Fruit fly (Drosophila melanogaster) whole organism, embryonic: ENCODE measurements around the gene CG42324.
A peak's percentile ranks its signal among the peaks of the same experiment; 100 is the strongest.

Experiments used
- Ada2b ChIP-seq: fragments of 200-800 bp; sonication (Bioruptor generic); IDR thresholded peaks from 2 replicates; pipeline ENCODE4 v1.3.6; 2022; ENCODE audit warnings: missing biosample characterization, missing genetic modification characterization
- Awh ChIP-seq: fragments of 200-800 bp; sonication (Bioruptor generic); IDR thresholded peaks from 2 replicates; pipeline ENCODE4, ENCODE4 v1.3.6; 2022; ENCODE audit warnings: missing biosample characterization, missing genetic modification characterization
- CG11247 ChIP-seq: fragments of 200-800 bp; sonication (Bioruptor generic); IDR thresholded peaks from 2 replicates; pipeline ENCODE4 v1.3.6; 2022; ENCODE audit warnings: missing biosample characterization, missing genetic modification characterization
- CG12659 ChIP-seq: fragments of 200-800 bp; sonication (Bioruptor generic); optimal IDR thresholded peaks from 3 replicates; lab custom pipeline; 2017; ENCODE audit warnings: mild to moderate bottlenecking, missing biosample characterization, missing genetic modification reagents, missing genetic modification characterization
- CG12769 ChIP-seq: fragments of 200-800 bp; sonication (Bioruptor generic); optimal IDR thresholded peaks from 2 replicates; lab custom pipeline; 2019; ENCODE audit warnings: missing biosample characterization, mild to moderate bottlenecking, missing genetic modification characterization, moderate library complexity
- CG1602 ChIP-seq: fragments of 200-800 bp; sonication (Bioruptor generic); optimal IDR thresholded peaks from 3 replicates; lab custom pipeline; 2016; ENCODE audit warnings: missing biosample characterization, missing genetic modification characterization
- CG2202 ChIP-seq: fragments of 200-800 bp; sonication (Bioruptor generic); optimal IDR thresholded peaks from 2 replicates; lab custom pipeline; 2018; ENCODE audit warnings: missing biosample characterization, mild to moderate bottlenecking, missing genetic modification characterization
- CG3065 ChIP-seq: fragments of 200-800 bp; sonication (Bioruptor generic); optimal IDR thresholded peaks from 2 replicates; lab custom pipeline; 2016; ENCODE audit warnings: missing biosample characterization, missing genetic modification characterization
- CG31224 ChIP-seq: fragments of 200-800 bp; sonication (Bioruptor generic); IDR thresholded peaks from 2 replicates; pipeline ENCODE4 v1.3.6; 2022; ENCODE audit warnings: missing biosample characterization, missing genetic modification characterization
- CG32532 ChIP-seq: fragments of 200-800 bp; sonication (Bioruptor generic); IDR thresholded peaks from 2 replicates; pipeline ENCODE4 v1.3.6; 2022; ENCODE audit warnings: missing biosample characterization, missing genetic modification characterization
- CG4404 ChIP-seq: fragments of 200-800 bp; sonication (Bioruptor generic); IDR thresholded peaks from 2 replicates; pipeline ENCODE4 v1.3.6; 2022; ENCODE audit warnings: missing biosample characterization, missing genetic modification characterization
- CG4424 ChIP-seq: fragments of 200-800 bp; sonication (Bioruptor generic); optimal IDR thresholded peaks from 3 replicates; lab custom pipeline; 2016; ENCODE audit warnings: missing biosample characterization, missing genetic modification characterization
- CG4730 ChIP-seq: fragments of 200-800 bp; sonication (Bioruptor generic); IDR thresholded peaks from 2 replicates; pipeline ENCODE4 v1.3.6; 2022; ENCODE audit warnings: missing biosample characterization, missing genetic modification characterization
- CTCF ChIP-seq: fragments of 200-800 bp; sonication (Bioruptor generic); optimal IDR thresholded peaks from 2 replicates; lab custom pipeline; 2017; ENCODE audit warnings: missing biosample characterization, mild to moderate bottlenecking, missing genetic modification characterization, moderate library complexity
- D ChIP-seq, 2 experiments: fragments of 200-800 bp in 1 of 2; fragments of >200 bp in 1 of 2; sonication (Bioruptor generic) in 1 of 2; optimal IDR thresholded peaks; 2 replicates in 1 of 2; 3 replicates in 1 of 2; lab custom pipeline; 2017; ENCODE audit warnings: mild to moderate bottlenecking in 1 of 2, missing biosample characterization in 1 of 2, missing genetic modification characterization in 1 of 2, missing genetic modification reagents in 1 of 2
- Dip2 ChIP-seq: fragments of 200-800 bp; sonication (Bioruptor generic); IDR thresholded peaks from 2 replicates; pipeline ENCODE4 v1.3.6; 2022; ENCODE audit warnings: missing biosample characterization, missing genetic modification characterization
- Dp ChIP-seq: fragments of 200-800 bp; sonication (Bioruptor generic); optimal IDR thresholded peaks from 2 replicates; lab custom pipeline; 2018; ENCODE audit warnings: missing biosample characterization, mild to moderate bottlenecking, missing genetic modification characterization, moderate library complexity
- E2f2 ChIP-seq: fragments of 200-800 bp; sonication (Bioruptor generic); IDR thresholded peaks from 2 replicates; pipeline ENCODE4 v1.3.6; 2022; ENCODE audit warnings: missing biosample characterization, missing genetic modification characterization
- Ets65A ChIP-seq: fragments of 200-800 bp; sonication (Bioruptor generic); peaks from one replicate; lab custom pipeline; 2016; ENCODE audit warnings: missing biosample characterization, missing genetic modification characterization
- Lim3 ChIP-seq: fragments of 200-800 bp; sonication (Bioruptor generic); IDR thresholded peaks from 2 replicates; pipeline ENCODE4 v1.3.6; 2022; ENCODE audit warnings: missing biosample characterization, missing genetic modification characterization
- Med ChIP-seq: fragments of 200-800 bp; sonication (Bioruptor generic); peaks from one replicate; lab custom pipeline; 2016; ENCODE audit warnings: missing biosample characterization, missing genetic modification characterization, mild to moderate bottlenecking, inconsistent platforms, moderate library complexity
- Ptx1 ChIP-seq: fragments of 200-800 bp; sonication (Bioruptor generic); IDR thresholded peaks from 2 replicates; pipeline ENCODE4 v1.3.6; 2022; ENCODE audit warnings: missing biosample characterization, missing genetic modification characterization
- Sry-β ChIP-seq: fragments of 200-800 bp; sonication (Bioruptor generic); optimal IDR thresholded peaks from 2 replicates; lab custom pipeline; 2018; ENCODE audit warnings: missing biosample characterization, mild to moderate bottlenecking, missing genetic modification characterization, moderate library complexity
- Trl ChIP-seq, 3 experiments: fragments of >200 bp in 2 of 3; fragments of 200-800 bp in 1 of 3; sonication (Bioruptor generic) in 1 of 3; optimal IDR thresholded peaks; 2 replicates in 1 of 3; 3 replicates in 2 of 3; lab custom pipeline; 2016 to 2017; ENCODE audit warnings: missing biosample characterization in 1 of 3, missing genetic modification characterization in 1 of 3
- al ChIP-seq: fragments of 200-800 bp; sonication (Bioruptor generic); IDR thresholded peaks from 2 replicates; pipeline ENCODE4 v1.3.6; 2022; ENCODE audit warnings: missing biosample characterization, missing genetic modification characterization
- bsh ChIP-seq, 2 experiments: fragments of 200-800 bp; sonication (Bioruptor generic); optimal IDR thresholded peaks; 2 replicates each; lab custom pipeline; 2017 to 2018; ENCODE audit warnings: mild to moderate bottlenecking in 2 of 2, missing biosample characterization in 2 of 2, missing genetic modification characterization in 2 of 2, moderate library complexity in 1 of 2
- cg ChIP-seq: fragments of 200-800 bp; sonication (Bioruptor generic); optimal IDR thresholded peaks from 3 replicates; lab custom pipeline; 2019; ENCODE audit warnings: missing biosample characterization, mild to moderate bottlenecking, missing genetic modification characterization, moderate library complexity
- chinmo ChIP-seq: fragments of 200-800 bp; sonication (Bioruptor generic); IDR thresholded peaks from 4 replicates; pipeline ENCODE4 v1.3.6; 2022; ENCODE audit warnings: missing biosample characterization, missing genetic modification characterization; ENCODE audit not compliant: partially characterized antibody
- gem ChIP-seq: fragments of 200-800 bp; sonication (Bioruptor generic); optimal IDR thresholded peaks from 2 replicates; lab custom pipeline; 2019; ENCODE audit warnings: missing biosample characterization, mild to moderate bottlenecking, missing genetic modification characterization, moderate library complexity
- hb ChIP-seq: fragments of 200-800 bp; sonication (Bioruptor generic); IDR thresholded peaks from 3 replicates; pipeline ENCODE4 v1.3.6; 2022; ENCODE audit warnings: missing biosample characterization, missing genetic modification characterization; ENCODE audit not compliant: partially characterized antibody
- mam ChIP-seq: fragments of 200-800 bp; sonication (Bioruptor generic); optimal IDR thresholded peaks from 3 replicates; lab custom pipeline; 2016; ENCODE audit warnings: missing biosample characterization, missing genetic modification characterization
- phol ChIP-seq: fragments of 200-800 bp; sonication (Bioruptor generic); optimal IDR thresholded peaks from 3 replicates; lab custom pipeline; 2018; ENCODE audit warnings: missing biosample characterization, mild to moderate bottlenecking, missing genetic modification characterization, moderate library complexity
- pros ChIP-seq: fragments of 200-800 bp; sonication (Bioruptor generic); optimal IDR thresholded peaks from 3 replicates; lab custom pipeline; 2019; ENCODE audit warnings: missing biosample characterization, mild to moderate bottlenecking, missing genetic modification characterization, moderate library complexity
- pum ChIP-seq: fragments of 200-800 bp; sonication (Bioruptor generic); optimal IDR thresholded peaks from 2 replicates; lab custom pipeline; 2016; ENCODE audit warnings: missing biosample characterization, missing genetic modification characterization
- sc ChIP-seq, 3 experiments: fragments of >200 bp in 2 of 3; fragments of 200-800 bp in 1 of 3; sonication (Bioruptor generic) in 1 of 3; optimal IDR thresholded peaks; 2 replicates in 2 of 3; 3 replicates in 1 of 3; lab custom pipeline; 2017; ENCODE audit warnings: mild to moderate bottlenecking in 1 of 3, missing biosample characterization in 1 of 3, missing genetic modification characterization in 1 of 3, missing genetic modification reagents in 1 of 3
- sd ChIP-seq: fragments of 200-800 bp; sonication (Bioruptor generic); optimal IDR thresholded peaks from 3 replicates; lab custom pipeline; 2018; ENCODE audit warnings: missing biosample characterization, mild to moderate bottlenecking, missing genetic modification characterization, moderate library complexity
- sens ChIP-seq: fragments of 200-800 bp; sonication (Bioruptor generic); peaks from one replicate; lab custom pipeline; 2016; ENCODE audit warnings: missing biosample characterization, missing genetic modification characterization
- seq ChIP-seq: fragments of 200-800 bp; sonication (Bioruptor generic); IDR thresholded peaks from 2 replicates; pipeline ENCODE4 v1.3.6; 2022; ENCODE audit warnings: missing biosample characterization, missing genetic modification characterization
- sug ChIP-seq: fragments of 200-800 bp; optimal IDR thresholded peaks from 2 replicates; lab custom pipeline; 2019; ENCODE audit warnings: missing biosample characterization, mild to moderate bottlenecking, missing genetic modification characterization, moderate library complexity
- tx ChIP-seq: fragments of 200-800 bp; sonication (Bioruptor generic); optimal IDR thresholded peaks from 2 replicates; lab custom pipeline; 2016; ENCODE audit warnings: missing biosample characterization, missing genetic modification characterization
- unpg ChIP-seq: fragments of 200-800 bp; sonication (Bioruptor generic); optimal IDR thresholded peaks from 3 replicates; lab custom pipeline; 2018; ENCODE audit warnings: missing biosample characterization, mild to moderate bottlenecking, missing genetic modification characterization, moderate library complexity
- vvl ChIP-seq: fragments of 200-800 bp; sonication (Bioruptor generic); IDR thresholded peaks from 2 replicates; pipeline ENCODE4 v1.3.6; 2022; ENCODE audit warnings: missing biosample characterization, missing genetic modification characterization

Gene CG42324

DNA sequence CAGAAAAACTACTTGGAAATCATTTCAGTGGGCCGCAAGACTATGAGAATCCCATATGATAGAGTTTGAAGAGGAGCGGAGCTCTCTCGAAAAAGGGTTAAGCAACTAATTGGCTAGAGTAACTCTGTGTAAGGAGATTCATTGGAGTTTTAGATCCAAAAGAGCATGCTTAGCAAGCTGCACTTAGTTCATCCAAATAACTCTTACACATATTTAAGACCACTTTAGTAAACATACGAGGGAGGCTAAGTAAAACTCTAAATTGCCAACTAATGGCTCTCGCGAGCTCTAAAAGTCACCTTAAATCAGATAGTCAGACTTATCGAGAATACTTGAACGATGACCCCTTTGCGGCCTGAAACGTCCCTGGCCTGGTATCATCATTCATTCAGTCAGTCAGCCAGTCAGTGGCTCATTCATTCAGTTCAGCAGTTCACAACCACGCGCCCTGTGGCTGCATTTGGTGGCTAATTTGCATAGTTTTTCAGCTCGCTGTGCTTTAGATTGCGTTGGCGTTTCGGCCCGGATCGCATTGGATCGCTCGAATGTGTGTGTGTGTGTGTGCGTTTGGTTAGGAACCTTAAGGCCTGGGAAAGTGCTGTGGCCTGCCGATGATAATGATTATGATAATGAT, 17.2 kb upstream of the CG42324 start (continued):
- TF ChIP-seq CG32532 (GFP tag; lab: Robert Waterston, UW) (peak; percentile 31; the same call in 1 of the 2 replicates), hb (0 out of 3 replicates have a peak, but pooled peaks have one; percentile 30), Trl (optimal IDR thresholded peaks at IDR 0.05; lab: Kevin White, UChicago) (no peak), Trl (GFP tag; optimal IDR thresholded peaks at IDR 0.05; lab: Kevin White, UChicago) (peak; percentile 29), al (0 out of 2 replicates have a peak, but pooled peaks have one; percentile 26), Sry-β (GFP tag; lab: Kevin White, UChicago) (no peak), Ptx1 (GFP tag; lab: Robert Waterston, UW) (peak; percentile 72), D (optimal IDR thresholded peaks at IDR 0.05; lab: Kevin White, UChicago) (no peak), D (GFP tag; optimal IDR thresholded peaks at IDR 0.05; lab: Kevin White, UChicago) (peak; percentile 2), CG4404 (GFP tag; lab: Robert Waterston, UW) (peak; percentile 31; the same call in 1 of the 2 replicates), bsh (GFP tag; optimal IDR thresholded peaks at IDR 0.05; lab: Kevin White, UChicago) (peak in 1 of 2 experiments; percentile 3), pum (GFP tag; lab: Kevin White, UChicago) (peak; percentile 0), CG4730 (GFP tag; lab: Robert Waterston, UW) (peak; percentile 42; the same call in 1 of the 2 replicates), CG4424 (GFP tag; lab: Kevin White, UChicago) (no peak), Dip2 (no peak)

DNA sequence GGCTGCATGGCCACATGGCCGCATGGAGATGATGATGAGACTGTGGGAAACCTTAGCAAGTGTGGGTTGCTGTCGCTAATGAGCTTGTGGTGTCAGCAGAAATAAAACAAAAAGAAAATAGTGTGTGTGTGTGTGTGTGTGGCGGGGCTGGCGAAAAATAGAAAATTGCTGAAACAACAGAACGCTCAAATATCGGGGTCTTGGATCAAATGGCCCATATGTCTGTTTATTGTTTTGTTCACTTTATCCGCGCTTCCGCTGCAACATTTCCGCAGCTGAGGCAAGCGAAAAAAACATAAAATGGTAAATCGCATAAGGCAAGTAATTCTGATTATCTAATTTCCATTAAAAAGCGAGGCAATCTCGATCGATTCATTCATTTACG, 16.7 kb upstream of the CG42324 start:
- TF ChIP-seq cg (GFP tag; lab: Kevin White, UChicago) (peak; percentile 8), pros (GFP tag; lab: Kevin White, UChicago) (no peak), Awh (GFP tag; lab: Robert Waterston, UW) (peak; percentile 71), mam (GFP tag; lab: Kevin White, UChicago) (no peak), chinmo (GFP tag; lab: Robert Waterston, UW) (0 out of 4 replicates have a peak, but pooled peaks have one; percentile 0)

DNA sequence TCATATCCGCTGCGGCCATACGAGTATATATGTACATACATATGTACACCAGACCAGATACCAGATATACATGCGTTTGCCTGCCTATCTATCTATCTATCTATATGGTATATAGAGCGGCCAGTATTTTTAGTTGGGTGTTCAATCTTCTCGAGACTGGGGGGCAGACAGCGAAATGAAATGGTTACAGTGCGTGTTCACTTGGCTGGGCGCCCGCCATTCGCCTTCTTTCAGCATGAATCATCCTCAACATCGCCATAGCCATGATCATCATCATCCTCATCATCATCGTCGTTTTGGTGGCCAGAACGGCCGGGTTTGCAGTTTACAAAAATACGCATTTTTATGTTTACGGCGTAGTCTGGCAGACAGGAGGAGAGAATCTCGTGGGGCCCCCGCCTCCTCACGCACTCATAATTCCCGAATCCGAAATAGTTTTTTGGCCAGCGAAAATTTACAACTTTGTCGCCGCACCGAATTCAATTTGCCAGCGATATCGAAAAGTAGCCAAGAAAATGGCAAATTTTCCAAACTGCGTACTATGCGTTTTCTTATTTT, 16.2 kb upstream of the CG42324 start:
- TF ChIP-seq sens (GFP tag; lab: Kevin White, UChicago) (peak; percentile 42), seq (GFP tag; lab: Robert Waterston, UW) (no peak), Ets65A (peak; percentile 86), Med (GFP tag; lab: Kevin White, UChicago) (peak; percentile 71), sug (tag; lab: Kevin White, UChicago) (peak; percentile 36), tx (no peak), CG31224 (GFP tag; lab: Robert Waterston, UW) (peak; percentile 60), CG12769 (tag; lab: Kevin White, UChicago) (peak; percentile 85), gem (tag; lab: Kevin White, UChicago) (no peak), CG12659 (GFP tag; lab: Kevin White, UChicago) (no peak), sd (tag; lab: Kevin White, UChicago) (peak; percentile 84)

DNA sequence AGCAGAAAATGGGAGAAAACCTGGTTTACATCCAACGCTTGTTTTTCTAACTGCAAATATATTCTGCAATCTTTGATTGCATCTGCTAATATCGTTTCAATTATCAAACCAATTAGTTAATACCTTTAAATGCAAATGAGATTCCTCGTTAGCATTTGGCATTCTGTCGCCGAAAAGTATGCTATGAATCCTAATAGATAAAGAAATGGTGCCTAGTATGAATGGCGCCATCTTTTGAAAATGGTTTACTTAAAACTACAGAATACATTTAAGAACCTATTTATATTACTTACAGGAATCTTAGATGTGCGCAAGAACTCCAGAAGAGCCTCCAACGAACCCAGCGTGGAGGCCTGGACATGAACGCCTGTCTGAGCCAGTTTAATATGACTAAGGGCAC, 15.3 kb upstream of the CG42324 start:
- TF ChIP-seq CG2202 (tag; lab: Kevin White, UChicago) (no peak), Ada2b (GFP tag; lab: Robert Waterston, UW) (no peak), CTCF (GFP tag; lab: Kevin White, UChicago) (peak; percentile 83), vvl (peak; percentile 47), E2f2 (peak; percentile 88), Lim3 (GFP tag; lab: Robert Waterston, UW) (no peak), CG4404 (GFP tag; lab: Robert Waterston, UW) (no peak), phol (tag; lab: Kevin White, UChicago) (peak; percentile 10), CG3065 (GFP tag; lab: Kevin White, UChicago) (no peak), CG1602 (GFP tag; lab: Kevin White, UChicago) (no peak), CG11247 (no peak), sc (optimal IDR thresholded peaks at IDR 0.05; lab: Kevin White, UChicago) (no peak), sc (GFP tag; optimal IDR thresholded peaks at IDR 0.05; lab: Kevin White, UChicago) (no peak), unpg (GFP tag; lab: Kevin White, UChicago) (no peak), Dp (GFP tag; lab: Kevin White, UChicago) (peak; percentile 79)
